Fruit fly (Drosophila melanogaster) whole organism, embryonic: ENCODE data around the gene Mst98Ca.

Experiments
- CG11247 ChIP-seq: fragments of 200-800 bp; sonication (Bioruptor generic); IDR thresholded peaks from 2 replicates; pipeline ENCODE4 v1.3.6; 2022; ENCODE audit warnings: missing biosample characterization, missing genetic modification characterization
- CG12744 ChIP-seq: fragments of 200-800 bp; sonication (Bioruptor generic); optimal IDR thresholded peaks from 2 replicates; lab custom pipeline; 2016; ENCODE audit warnings: missing biosample characterization, missing genetic modification characterization
- CG14441 ChIP-seq: fragments of 200-800 bp; sonication (Bioruptor generic); IDR thresholded peaks from 2 replicates; pipeline ENCODE4 v1.3.6; 2022; ENCODE audit warnings: missing biosample characterization, missing genetic modification characterization
- CG1529 ChIP-seq: fragments of 200-800 bp; sonication (Bioruptor generic); optimal IDR thresholded peaks from 3 replicates; lab custom pipeline; 2018; ENCODE audit warnings: missing biosample characterization, missing genetic modification characterization
- CG15514 ChIP-seq: fragments of 200-800 bp; sonication (Bioruptor generic); optimal IDR thresholded peaks from 3 replicates; lab custom pipeline; 2017; ENCODE audit warnings: missing biosample characterization, missing genetic modification characterization, mild to moderate bottlenecking, moderate library complexity, missing genetic modification reagents
- CG15601 ChIP-seq: fragments of 200-800 bp; sonication (Bioruptor generic); optimal IDR thresholded peaks from 3 replicates; lab custom pipeline; 2019; ENCODE audit warnings: missing biosample characterization, mild to moderate bottlenecking, missing genetic modification characterization, moderate library complexity
- CG1603 ChIP-seq: fragments of 200-800 bp; sonication (Bioruptor generic); optimal IDR thresholded peaks from 2 replicates; lab custom pipeline; 2019; ENCODE audit warnings: missing biosample characterization, mild to moderate bottlenecking, missing genetic modification characterization, moderate library complexity
- CG2202 ChIP-seq: fragments of 200-800 bp; sonication (Bioruptor generic); optimal IDR thresholded peaks from 2 replicates; lab custom pipeline; 2018; ENCODE audit warnings: missing biosample characterization, mild to moderate bottlenecking, missing genetic modification characterization
- CG34376 ChIP-seq: fragments of 200-800 bp; sonication (Bioruptor generic); optimal IDR thresholded peaks from 2 replicates; lab custom pipeline; 2018; ENCODE audit warnings: missing biosample characterization, mild to moderate bottlenecking, missing genetic modification characterization
- CG4617 ChIP-seq: fragments of 200-800 bp; sonication (Bioruptor generic); optimal IDR thresholded peaks from 3 replicates; lab custom pipeline; 2016; ENCODE audit warnings: missing biosample characterization, missing genetic modification characterization, borderline replicate concordance
- CG4820 ChIP-seq: fragments of 200-800 bp; sonication (Bioruptor generic); optimal IDR thresholded peaks from 3 replicates; lab custom pipeline; 2016; ENCODE audit warnings: missing biosample characterization, missing genetic modification characterization
- CG6813 ChIP-seq: fragments of 200-800 bp; sonication (Bioruptor generic); optimal IDR thresholded peaks from 2 replicates; lab custom pipeline; 2017; ENCODE audit warnings: missing biosample characterization, missing genetic modification characterization, mild to moderate bottlenecking, moderate library complexity, missing genetic modification reagents
- CG8388 ChIP-seq: fragments of 200-800 bp; sonication (Bioruptor generic); optimal IDR thresholded peaks from 2 replicates; lab custom pipeline; 2019; ENCODE audit warnings: missing biosample characterization, mild to moderate bottlenecking, missing genetic modification characterization, moderate library complexity
- CG9932 ChIP-seq: fragments of 200-800 bp; sonication (Bioruptor generic); IDR thresholded peaks from 2 replicates; pipeline ENCODE4 v1.3.6; 2022; ENCODE audit warnings: missing biosample characterization, missing genetic modification characterization
- CHES-1-like ChIP-seq: fragments of 200-800 bp; sonication (Bioruptor generic); optimal IDR thresholded peaks from 2 replicates; lab custom pipeline; 2016; ENCODE audit warnings: missing biosample characterization, missing genetic modification characterization
- Chrac-16 ChIP-seq: fragments of 200-800 bp; sonication (Bioruptor generic); optimal IDR thresholded peaks from 3 replicates; lab custom pipeline; 2016; ENCODE audit warnings: missing biosample characterization, missing genetic modification characterization
- Dfd ChIP-seq, 2 experiments: fragments of >200 bp; optimal IDR thresholded peaks; 2 replicates each; lab custom pipeline; 2017; ENCODE audit warnings: missing biosample characterization in 2 of 2, missing genetic modification characterization in 2 of 2
- Doc2 ChIP-seq: fragments of 200-800 bp; sonication (Bioruptor generic); IDR thresholded peaks from 2 replicates; pipeline ENCODE4 v1.3.6; 2022; ENCODE audit warnings: missing biosample characterization, missing genetic modification characterization
- Ets97D ChIP-seq: fragments of 200-800 bp; sonication (Bioruptor generic); optimal IDR thresholded peaks from 3 replicates; lab custom pipeline; 2016; ENCODE audit warnings: missing biosample characterization, missing genetic modification characterization
- HLH54F ChIP-seq: fragments of 200-800 bp; sonication (Bioruptor generic); optimal IDR thresholded peaks from 3 replicates; lab custom pipeline; 2016; ENCODE audit warnings: missing biosample characterization, missing genetic modification characterization
- Hand ChIP-seq: fragments of 200-800 bp; sonication (Bioruptor generic); optimal IDR thresholded peaks from 2 replicates; lab custom pipeline; 2017; ENCODE audit warnings: mild to moderate bottlenecking, missing biosample characterization, missing genetic modification reagents, missing genetic modification characterization
- Kr ChIP-seq: fragments of 200-800 bp; sonication (Bioruptor generic); optimal IDR thresholded peaks from 2 replicates; lab custom pipeline; 2017; ENCODE audit warnings: missing biosample characterization, mild to moderate bottlenecking, missing genetic modification characterization
- Lpt ChIP-seq: fragments of >200 bp; optimal IDR thresholded peaks from 2 replicates; lab custom pipeline; 2018; ENCODE audit warnings: missing biosample characterization, missing genetic modification characterization
- Meics ChIP-seq: fragments of 200-800 bp; sonication (Bioruptor generic); optimal IDR thresholded peaks from 2 replicates; lab custom pipeline; 2017; ENCODE audit warnings: missing biosample characterization, mild to moderate bottlenecking, missing genetic modification characterization
- Ravus ChIP-seq: fragments of 200-800 bp; sonication (Bioruptor generic); IDR thresholded peaks from 2 replicates; pipeline ENCODE4 v1.3.6; 2022; ENCODE audit warnings: missing biosample characterization, missing genetic modification characterization
- Xbp1 ChIP-seq: fragments of 200-800 bp; sonication (Bioruptor generic); optimal IDR thresholded peaks from 3 replicates; lab custom pipeline; 2016; ENCODE audit warnings: missing biosample characterization, mild to moderate bottlenecking, missing genetic modification characterization
- cad ChIP-seq: fragments of >200 bp; optimal IDR thresholded peaks from 2 replicates; lab custom pipeline; 2017; ENCODE audit warnings: missing biosample characterization, missing genetic modification characterization
- chif ChIP-seq, 2 experiments: fragments of 200-800 bp; sonication (Bioruptor generic); optimal IDR thresholded peaks; 3 replicates each; lab custom pipeline; 2016; ENCODE audit warnings: missing biosample characterization in 2 of 2, missing genetic modification characterization in 2 of 2
- danr ChIP-seq: fragments of 200-800 bp; sonication (Bioruptor generic); IDR thresholded peaks from 2 replicates; pipeline ENCODE4 v1.3.6; 2022; ENCODE audit warnings: missing biosample characterization, missing genetic modification characterization
- emc ChIP-seq: fragments of 200-800 bp; sonication (Bioruptor generic); optimal IDR thresholded peaks from 2 replicates; lab custom pipeline; 2016; ENCODE audit warnings: missing biosample characterization, missing genetic modification characterization
- eve ChIP-seq, 2 experiments: fragments of >200 bp; optimal IDR thresholded peaks; 2 replicates each; lab custom pipeline; 2017; ENCODE audit warnings: missing biosample characterization in 2 of 2, missing genetic modification characterization in 2 of 2
- fd3F ChIP-seq: fragments of 200-800 bp; sonication (Bioruptor generic); optimal IDR thresholded peaks from 2 replicates; lab custom pipeline; 2018; ENCODE audit warnings: missing biosample characterization, mild to moderate bottlenecking, missing genetic modification characterization, moderate library complexity
- ftz-f1 ChIP-seq: fragments of 200-800 bp; sonication (Bioruptor generic); optimal IDR thresholded peaks from 2 replicates; lab custom pipeline; 2016; ENCODE audit warnings: missing biosample characterization, missing genetic modification characterization
- hb ChIP-seq: fragments of 200-800 bp; sonication (Bioruptor generic); IDR thresholded peaks from 3 replicates; pipeline ENCODE4 v1.3.6; 2022; ENCODE audit warnings: missing biosample characterization, missing genetic modification characterization; ENCODE audit not compliant: partially characterized antibody
- ind ChIP-seq: fragments of 200-800 bp; sonication (Bioruptor generic); optimal IDR thresholded peaks from 3 replicates; lab custom pipeline; 2016; ENCODE audit warnings: missing biosample characterization, missing genetic modification characterization
- klu ChIP-seq: fragments of 200-800 bp; sonication (Bioruptor generic); IDR thresholded peaks from 2 replicates; pipeline ENCODE4 v1.3.6; 2022; ENCODE audit warnings: missing biosample characterization, missing genetic modification characterization
- lmd ChIP-seq: fragments of 200-800 bp; sonication (Bioruptor generic); IDR thresholded peaks from 2 replicates; pipeline ENCODE4 v1.3.6; 2022; ENCODE audit warnings: missing biosample characterization, missing genetic modification characterization
- p53 ChIP-seq: fragments of 200-800 bp; sonication (Bioruptor generic); optimal IDR thresholded peaks from 2 replicates; lab custom pipeline; 2016; ENCODE audit warnings: missing biosample characterization, missing genetic modification characterization
- pan ChIP-seq, 4 experiments: fragments of >200 bp in 3 of 4; fragments of 200-800 bp in 1 of 4; sonication (Bioruptor generic) in 1 of 4; optimal IDR thresholded peaks in 3 of 4; IDR thresholded peaks in 1 of 4; 2 replicates each; pipeline versions ENCODE4 v1.3.6 to Lab custom; 2017 to 2022; ENCODE audit warnings: missing biosample characterization in 2 of 4, missing genetic modification characterization in 2 of 4, mixed read lengths in 1 of 4
- peb ChIP-seq: fragments of 200-800 bp; sonication (Bioruptor generic); IDR thresholded peaks from 2 replicates; pipeline ENCODE4 v1.3.6; 2022; ENCODE audit warnings: missing biosample characterization, missing genetic modification characterization
- pfk ChIP-seq: fragments of 200-800 bp; sonication (Bioruptor generic); optimal IDR thresholded peaks from 2 replicates; lab custom pipeline; 2018; ENCODE audit warnings: missing biosample characterization, mild to moderate bottlenecking, missing genetic modification characterization, moderate library complexity
- phol ChIP-seq: fragments of 200-800 bp; sonication (Bioruptor generic); optimal IDR thresholded peaks from 3 replicates; lab custom pipeline; 2018; ENCODE audit warnings: missing biosample characterization, mild to moderate bottlenecking, missing genetic modification characterization, moderate library complexity
- prd ChIP-seq, 3 experiments: fragments of >200 bp in 2 of 3; fragments of 200-800 bp in 1 of 3; sonication (Bioruptor generic) in 1 of 3; optimal IDR thresholded peaks in 2 of 3; IDR thresholded peaks in 1 of 3; 2 replicates in 2 of 3; 3 replicates in 1 of 3; pipeline versions ENCODE4 v1.3.6 to Lab custom; 2017 to 2022; ENCODE audit warnings: missing biosample characterization in 1 of 3, missing genetic modification characterization in 1 of 3
- run ChIP-seq: fragments of 200-800 bp; sonication (Bioruptor generic); optimal IDR thresholded peaks from 3 replicates; lab custom pipeline; 2018; ENCODE audit warnings: missing biosample characterization, mild to moderate bottlenecking, missing genetic modification characterization
- scrt ChIP-seq: fragments of 200-800 bp; sonication (Bioruptor generic); optimal IDR thresholded peaks from 2 replicates; lab custom pipeline; 2018; ENCODE audit warnings: missing biosample characterization, mild to moderate bottlenecking, missing genetic modification characterization, moderate library complexity
- ssp ChIP-seq: fragments of 200-800 bp; sonication (Bioruptor generic); IDR thresholded peaks from 2 replicates; pipeline ENCODE4 v1.3.6; 2022; ENCODE audit warnings: missing biosample characterization, missing genetic modification characterization
- sug ChIP-seq: fragments of 200-800 bp; optimal IDR thresholded peaks from 2 replicates; lab custom pipeline; 2019; ENCODE audit warnings: missing biosample characterization, mild to moderate bottlenecking, missing genetic modification characterization, moderate library complexity
- wor ChIP-seq: fragments of 200-800 bp; sonication (Bioruptor generic); IDR thresholded peaks from 2 replicates; pipeline ENCODE4 v1.3.6; 2022; ENCODE audit warnings: missing biosample characterization, missing genetic modification characterization

Mst98Ca gene

DNA sequence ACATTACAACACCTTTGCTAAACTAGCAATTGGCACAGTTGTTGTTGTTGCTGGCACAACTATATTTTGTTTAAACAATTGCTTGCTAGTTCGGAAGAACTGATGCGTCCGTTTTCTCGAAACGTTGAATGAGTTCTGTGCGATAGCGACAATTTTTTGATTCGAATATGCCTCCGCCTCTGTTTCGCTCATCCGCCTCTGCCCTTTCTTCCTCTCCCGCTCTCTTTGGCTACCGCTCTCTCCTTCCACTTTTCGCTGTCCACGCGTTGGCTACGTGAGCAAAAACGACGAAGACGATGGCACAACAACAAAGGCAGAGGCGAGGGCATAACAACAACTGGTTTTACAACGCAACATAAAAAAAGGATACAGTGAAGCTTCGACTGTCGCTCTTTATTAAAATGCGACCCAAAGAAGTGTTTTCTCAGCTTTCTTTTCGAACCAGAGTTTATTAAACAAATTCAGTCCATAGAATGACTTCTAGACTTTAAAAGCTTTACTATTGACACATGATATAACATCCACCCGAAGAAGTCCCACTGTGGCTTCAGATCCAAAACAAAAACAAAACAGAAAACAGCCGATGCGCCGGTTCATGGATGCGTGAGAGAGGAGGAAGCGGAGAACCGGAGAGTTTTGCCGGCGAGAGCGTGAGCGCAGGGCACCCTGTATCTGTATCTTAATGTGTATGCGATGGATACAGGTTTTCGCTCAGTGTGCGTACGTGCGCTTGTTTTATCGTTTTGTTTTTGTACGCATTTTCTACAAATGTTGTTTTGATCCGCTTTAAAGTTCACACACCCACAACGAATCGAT lies 35.2 kb downstream of the Mst98Ca start (continued):
- TF ChIP-seq CG2202 (tag; lab: Kevin White, UChicago) = peak; percentile 98
- peak; percentile 99 for TF ChIP-seq CG34376
- TF ChIP-seq Ets97D = peak; percentile 97
- no peak for TF ChIP-seq danr (GFP tag; lab: Robert Waterston, UW)
- peak; percentile 98 for TF ChIP-seq sug (tag; lab: Kevin White, UChicago)
- peak; percentile 99 for TF ChIP-seq CG12744 (GFP tag; lab: Kevin White, UChicago)
- peak; percentile 99 for TF ChIP-seq emc (GFP tag; lab: Kevin White, UChicago)
- TF ChIP-seq scrt (GFP tag; lab: Kevin White, UChicago) = peak; percentile 99
- peak; percentile 98 for TF ChIP-seq CG15601 (tag; lab: Kevin White, UChicago)
- peak; percentile 100 for TF ChIP-seq Hand (GFP tag; lab: Kevin White, UChicago)
- TF ChIP-seq run = peak; percentile 97
- peak; percentile 100 for TF ChIP-seq Xbp1
- TF ChIP-seq wor (GFP tag; lab: Robert Waterston, UW) = no peak
- peak in 1 of 2 experiments; percentile 89 for TF ChIP-seq eve (GFP tag; optimal IDR thresholded peaks at IDR 0.05; lab: Kevin White, UChicago)
- no peak for TF ChIP-seq CG9932 (GFP tag; lab: Robert Waterston, UW)
- TF ChIP-seq peb (GFP tag; lab: Robert Waterston, UW) = no peak
- TF ChIP-seq CHES-1-like (GFP tag; lab: Kevin White, UChicago) = peak; percentile 100
- TF ChIP-seq fd3F (GFP tag; lab: Kevin White, UChicago) = peak; percentile 99
- TF ChIP-seq hb (GFP tag; lab: Robert Waterston, UW) = no peak
- peak; percentile 99 for TF ChIP-seq p53 (GFP tag; lab: Kevin White, UChicago)
- peak; percentile 96 for TF ChIP-seq ftz-f1 (GFP tag; lab: Kevin White, UChicago)
- TF ChIP-seq Ravus (GFP tag; lab: Robert Waterston, UW) = no peak
- TF ChIP-seq Kr (GFP tag; lab: Kevin White, UChicago) = peak; percentile 91
- peak; percentile 96 for TF ChIP-seq CG15514 (GFP tag; lab: Kevin White, UChicago)
- no peak for TF ChIP-seq Lpt (GFP tag; lab: Kevin White, UChicago)
- TF ChIP-seq Doc2 = no peak
- no peak for TF ChIP-seq CG14441 (GFP tag; lab: Robert Waterston, UW)
- TF ChIP-seq ind = peak; percentile 100
- no peak for TF ChIP-seq pan (optimal IDR thresholded peaks at IDR 0.05; lab: Kevin White, UChicago)
- no peak for TF ChIP-seq pan (GFP tag; optimal IDR thresholded peaks at IDR 0.05 in 1 of 2, IDR thresholded peaks at IDR 0.05 in 1 of 2)
- peak; percentile 100 for TF ChIP-seq CG4617 (GFP tag; lab: Kevin White, UChicago)
- TF ChIP-seq CG11247 = no peak
- peak; percentile 98 for TF ChIP-seq CG8388 (GFP tag; lab: Kevin White, UChicago)
- peak; percentile 99 to 100 for TF ChIP-seq chif (GFP tag; optimal IDR thresholded peaks at IDR 0.05; lab: Kevin White, UChicago)
- peak; percentile 98 for TF ChIP-seq CG4820
- TF ChIP-seq prd (optimal IDR thresholded peaks at IDR 0.05; lab: Kevin White, UChicago) = no peak
- TF ChIP-seq prd (GFP tag; IDR thresholded peaks at IDR 0.05; lab: Robert Waterston, UW) = no peak
- no peak for TF ChIP-seq klu (GFP tag; lab: Robert Waterston, UW)
- peak in 1 of 2 experiments; percentile 70 for TF ChIP-seq Dfd (GFP tag; optimal IDR thresholded peaks at IDR 0.05; lab: Kevin White, UChicago)
- peak; percentile 99 for TF ChIP-seq CG6813 (GFP tag; lab: Kevin White, UChicago)
- peak; percentile 98 for TF ChIP-seq CG1529
- TF ChIP-seq CG1603 (tag; lab: Kevin White, UChicago) = peak; percentile 97
- TF ChIP-seq phol (tag; lab: Kevin White, UChicago) = peak; percentile 98
- no peak for TF ChIP-seq lmd (GFP tag; lab: Robert Waterston, UW)
- no peak for TF ChIP-seq ssp (GFP tag; lab: Robert Waterston, UW)
- peak; percentile 100 for TF ChIP-seq HLH54F (GFP tag; lab: Kevin White, UChicago)
- TF ChIP-seq pfk (GFP tag; lab: Kevin White, UChicago) = peak; percentile 61
- peak; percentile 99 for TF ChIP-seq Meics (GFP tag; lab: Kevin White, UChicago)
- peak; percentile 67 for TF ChIP-seq cad (GFP tag; lab: Kevin White, UChicago)
- TF ChIP-seq Chrac-16 = peak; percentile 100
